Fruit fly (Drosophila melanogaster): ENCODE results near the gene Mesh1.

Mesh1 gene

DNA sequence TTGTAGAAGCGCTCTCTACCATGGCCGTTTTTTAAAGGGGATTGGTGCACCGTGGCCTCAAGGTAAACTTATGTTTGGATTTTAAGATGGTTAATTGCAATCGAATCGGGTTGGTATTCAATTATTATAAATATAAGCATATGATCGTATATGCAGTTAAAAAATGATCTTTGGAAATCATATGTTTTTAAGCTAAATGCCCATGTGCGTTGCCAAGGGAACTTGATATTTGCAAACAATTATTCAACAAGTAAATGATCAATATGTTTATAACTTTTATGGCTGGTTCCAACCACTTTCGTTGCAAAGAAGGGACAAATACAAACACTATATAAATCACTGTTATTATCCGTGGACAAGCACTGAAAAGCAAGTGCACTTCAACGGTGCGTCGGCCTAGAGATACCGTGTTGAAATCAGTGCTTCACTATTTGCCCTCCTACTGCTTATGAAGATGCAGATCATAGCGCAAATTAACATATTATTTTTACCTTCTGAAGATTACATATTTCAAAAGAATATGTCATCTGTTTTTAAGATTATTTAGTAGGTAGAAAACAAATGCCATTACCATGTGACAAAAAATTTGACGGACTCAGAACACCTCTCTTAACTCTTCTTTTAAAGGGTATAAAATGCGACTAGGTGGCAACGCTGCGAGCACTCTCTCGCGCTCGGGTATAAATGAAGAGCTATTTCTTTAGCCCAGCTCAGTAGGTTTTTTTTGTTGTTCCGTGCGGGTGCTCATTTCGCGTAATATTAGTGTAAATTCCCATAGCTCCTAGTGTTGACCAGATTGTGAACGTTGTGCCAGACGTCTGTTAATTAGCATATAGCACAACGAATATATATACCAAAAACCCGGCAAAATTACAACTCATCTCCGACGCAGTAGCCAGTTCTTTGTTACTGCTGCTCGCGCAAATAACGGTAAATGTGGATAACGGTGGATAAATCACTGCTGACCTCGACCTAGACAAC lies 44.6 kb downstream of the Mesh1 start, which contains the start of gene rdog (continued):
- TF ChIP-seq CG32532 (GFP tag; IDR thresholded peaks at IDR 0.05) (peak; percentile 64; the same call in 1 of the 2 replicates), Atf6 (GFP tag; IDR thresholded peaks at IDR 0.05) (peak; percentile 82), PHDP (tag; optimal IDR thresholded peaks at IDR 0.05) (peak; percentile 65), sd (tag; optimal IDR thresholded peaks at IDR 0.05) (peak; percentile 48), CG6813 (GFP tag; optimal IDR thresholded peaks at IDR 0.05) (peak; percentile 4), NC2β (GFP tag; optimal IDR thresholded peaks at IDR 0.05) (peak; percentile 85), CG12236 (GFP tag; optimal IDR thresholded peaks at IDR 0.05) (peak; percentile 68), sqz (GFP tag; optimal IDR thresholded peaks at IDR 0.05) (peak; percentile 38), CG15696 (tag; optimal IDR thresholded peaks at IDR 0.05) (peak; percentile 77), tio (GFP tag; optimal IDR thresholded peaks at IDR 0.05) (peak; percentile 38), Six4 (GFP tag; optimal IDR thresholded peaks at IDR 0.05) (peak; percentile 75), Camta (GFP tag; optimal IDR thresholded peaks at IDR 0.05) (peak; percentile 87), Taf1 (GFP tag; IDR thresholded peaks at IDR 0.05) (no peak), Sox100B (GFP tag; optimal IDR thresholded peaks at IDR 0.05) (no peak), CG12219 (GFP tag; optimal IDR thresholded peaks at IDR 0.05) (peak; percentile 72), Doc2 (GFP tag; IDR thresholded peaks at IDR 0.05) (no peak), CG3065 (GFP tag; optimal IDR thresholded peaks at IDR 0.05) (peak; percentile 67), CG9215 (GFP tag; IDR thresholded peaks at IDR 0.05) (0 out of 2 replicates have a peak, but pooled peaks have one; percentile 37), jing (GFP tag; optimal IDR thresholded peaks at IDR 0.05) (no peak), CG34376 (GFP tag; optimal IDR thresholded peaks at IDR 0.05) (peak; percentile 86), pho (GFP tag; optimal IDR thresholded peaks at IDR 0.05) (peak; percentile 83), lov (optimal IDR thresholded peaks at IDR 0.05) (no peak), lov (GFP tag; IDR thresholded peaks at IDR 0.05) (no peak), Spps (tag; optimal IDR thresholded peaks at IDR 0.05) (peak; percentile 50), CG12744 (GFP tag; optimal IDR thresholded peaks at IDR 0.05) (peak; percentile 74), h (optimal IDR thresholded peaks at IDR 0.05) (no peak), CG7987 (GFP tag; optimal IDR thresholded peaks at IDR 0.05) (peak; percentile 46), Ets65A (GFP tag) (peak; percentile 98), caup (GFP tag; optimal IDR thresholded peaks at IDR 0.05; ENCODE audit: severe bottlenecking) (peak; percentile 75), wek (GFP tag; optimal IDR thresholded peaks at IDR 0.05) (peak; percentile 11), odd (GFP tag; optimal IDR thresholded peaks at IDR 0.05) (peak; percentile 71), Vsx1 (GFP tag; optimal IDR thresholded peaks at IDR 0.05) (no peak), pb (GFP tag; optimal IDR thresholded peaks at IDR 0.05) (peak; percentile 28), CG11560 (tag; IDR thresholded peaks at IDR 0.05) (no peak), corto (GFP tag; optimal IDR thresholded peaks at IDR 0.05) (no peak), MBD-R2 (GFP tag; IDR thresholded peaks at IDR 0.05) (peak; percentile 42), Hr78 (GFP tag; optimal IDR thresholded peaks at IDR 0.05) (no peak), gsb-n (tag; optimal IDR thresholded peaks at IDR 0.05) (peak; percentile 76), pita (GFP tag; optimal IDR thresholded peaks at IDR 0.05) (no peak), oc (tag; optimal IDR thresholded peaks at IDR 0.05) (peak; percentile 25), pnt (GFP tag; optimal IDR thresholded peaks at IDR 0.05) (peak; percentile 66), insv (GFP tag; optimal IDR thresholded peaks at IDR 0.05) (peak; percentile 33 to 40), HmgD (GFP tag; optimal IDR thresholded peaks at IDR 0.05) (peak; percentile 46), Bdp1 (GFP tag; optimal IDR thresholded peaks at IDR 0.05) (peak; percentile 71), Pdp1 (GFP tag; optimal IDR thresholded peaks at IDR 0.05) (peak; percentile 65 to 84), CG14965 (GFP tag; optimal IDR thresholded peaks at IDR 0.05; ENCODE audit: borderline replicate concordance) (no peak), CG2712 (tag; optimal IDR thresholded peaks at IDR 0.05) (no peak), disco-r (GFP tag; optimal IDR thresholded peaks at IDR 0.05) (peak; percentile 78)
